Fruit fly (Drosophila melanogaster): Measurements from ENCODE around the gene Jig.

DNA sequence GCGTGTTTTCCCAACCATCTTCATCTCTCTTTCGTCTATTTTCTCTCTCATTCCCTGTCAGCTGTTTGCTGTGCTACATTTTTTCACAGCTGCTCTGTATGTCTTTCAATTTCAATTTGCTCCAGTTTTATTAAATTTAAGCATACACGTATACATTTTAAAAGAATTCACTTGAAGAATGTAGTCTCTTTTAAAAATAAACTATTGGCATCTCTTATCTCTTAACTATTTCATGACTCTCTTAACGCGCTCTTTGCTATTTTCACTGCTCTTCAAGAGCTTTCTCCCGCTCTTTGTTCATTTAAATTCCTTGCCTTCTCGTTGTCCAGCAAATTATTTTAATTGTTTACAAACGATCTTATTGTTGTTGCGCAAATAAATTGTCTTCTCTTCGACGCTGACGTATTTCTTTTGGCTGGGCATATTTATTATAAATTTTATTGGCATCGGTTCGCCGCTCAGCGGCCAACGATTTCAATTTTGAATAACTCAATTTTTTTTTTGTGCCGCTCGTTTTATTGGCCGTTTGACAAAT, 19.4 kb downstream of the Jig start:
- TF ChIP-seq fd102C (GFP tag; optimal IDR thresholded peaks at IDR 0.05) (no peak), CG6254 (GFP tag; optimal IDR thresholded peaks at IDR 0.05) (no peak), Rfx (GFP tag; IDR thresholded peaks at IDR 0.05) (no peak), CG8765 (GFP tag; IDR thresholded peaks at IDR 0.05) (no peak), gem (tag; optimal IDR thresholded peaks at IDR 0.05) (no peak), nerfin-2 (GFP tag; IDR thresholded peaks at IDR 0.05; ENCODE audit: partially characterized antibody) (no peak), CG6854 (GFP tag; optimal IDR thresholded peaks at IDR 0.05) (no peak), CG13123 (GFP tag; optimal IDR thresholded peaks at IDR 0.05) (no peak), CkIIα-i1 (GFP tag; IDR thresholded peaks at IDR 0.05) (no peak)
